Worm (Caenorhabditis elegans) whole organism, young adult: Measurements from ENCODE around the gene nhr-235.
"Not testable (repeated sequence)": the region's sequence is repeated elsewhere in the genome, so short reads cannot be mapped to it uniquely, and the experiment has no call there.

Experiments used
- F39B2.1 ChIP-seq: fragments of 200-800 bp; sonication (Bioruptor generic); IDR thresholded peaks from 2 replicates; pipeline ENCODE4 v1.3.6; 2022; ENCODE audit warnings: missing genetic modification reagents, missing genetic modification characterization, missing compliant biosample characterization
- F52B5.7 ChIP-seq: sonication (generic microtip); optimal IDR thresholded peaks from 2 replicates; lab custom pipeline; 2016; ENCODE audit warnings: mild to moderate bottlenecking, missing genetic modification characterization, missing compliant biosample characterization
- Y56A3A.18 ChIP-seq: fragments of 200-800 bp; sonication (Bioruptor generic); IDR thresholded peaks from 2 replicates; pipeline ENCODE4 v1.3.6; 2022; ENCODE audit warnings: missing genetic modification reagents, missing genetic modification characterization, missing compliant biosample characterization
- snpc-4 ChIP-seq, 5 experiments: fragments of 150-350 bp in 1 of 5; sonication (generic microtip) in 4 of 5; optimal IDR thresholded peaks; 2 replicates each; lab custom pipeline; 2014 to 2018; ENCODE audit warnings: missing genetic modification characterization in 5 of 5, missing biosample characterization in 3 of 5, antibody characterized with exemption in 2 of 5, mild to moderate bottlenecking in 2 of 5, missing compliant biosample characterization in 2 of 5, missing genotype in 2 of 5, moderate library complexity in 2 of 5, missing genetic modification reagents in 1 of 5
- tbx-9 ChIP-seq: sonication (generic microtip); optimal IDR thresholded peaks from 2 replicates; lab custom pipeline; 2016; ENCODE audit warnings: borderline replicate concordance, missing genetic modification characterization, inconsistent platforms, missing compliant biosample characterization

- TF ChIP-seq snpc-4 (GFP tag; optimal IDR thresholded peaks at IDR 0.05; lab: Kevin White, UChicago); snpc-4 (tag; optimal IDR thresholded peaks at IDR 0.05; lab: Kevin White, UChicago); Y56A3A.18 (GFP tag; lab: Robert Waterston, UW); F52B5.7 (tag; lab: Kevin White, UChicago); tbx-9; F39B2.1 (GFP tag; lab: Robert Waterston, UW): not testable (repeated sequence)
Observed at ce11 chrII:12651208-12651607, 10.7 kb downstream of the nhr-235 start.
